Worm (Caenorhabditis elegans) whole organism, L4/young adult: ENCODE results near the gene atg-3.

Experiments used
- W03F9.2 ChIP-seq: fragments of 150-350 bp; optimal IDR thresholded peaks from 2 replicates; lab custom pipeline; 2014; ENCODE audit warnings: missing biosample characterization, missing genetic modification characterization
- dao-5 ChIP-seq: sonication (generic microtip); optimal IDR thresholded peaks from 2 replicates; lab custom pipeline; 2016; ENCODE audit warnings: missing genotype, missing genetic modification characterization, moderate library complexity, missing compliant biosample characterization
- him-1 ChIP-seq: sonication (generic microtip); optimal IDR thresholded peaks from 2 replicates; lab custom pipeline; 2016; ENCODE audit warnings: missing genotype, missing genetic modification reagents, missing genetic modification characterization, missing compliant biosample characterization

The atg-3 gene

ce11 chrIV:1006662-1007061 is 3.6 kb upstream of the atg-3 start:
- no peak for TF ChIP-seq him-1 (tag; lab: Kevin White, UChicago)
- TF ChIP-seq W03F9.2 (tag; lab: Kevin White, UChicago) = no peak
- no peak for TF ChIP-seq dao-5 (tag; lab: Kevin White, UChicago)

DNA sequence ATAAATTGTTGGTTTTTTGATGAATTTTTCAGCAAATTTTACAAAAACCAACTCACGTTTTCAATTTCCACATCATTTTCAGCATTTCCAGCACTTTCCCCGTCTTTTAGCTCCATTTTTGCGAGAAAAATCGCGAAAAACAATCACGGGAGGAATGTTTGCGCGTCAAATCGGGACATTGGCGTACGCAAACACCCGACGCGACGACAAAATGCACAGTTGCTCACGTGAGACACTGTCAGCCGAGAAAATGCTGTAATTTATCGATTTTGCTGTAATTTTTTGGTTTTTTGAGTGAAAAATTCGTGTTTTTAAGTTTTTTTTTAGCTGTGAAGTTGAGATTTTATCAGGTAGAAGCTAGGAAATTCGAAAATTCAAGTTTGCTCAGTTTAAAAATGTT is 766 bp upstream of the atg-3 start, which contains the start of gene Y55F3AM.9:
Gene Y55F3AM.9, minus strand, starts transcription at position 189 of the 400 bp plus-strand sequence.
- no peak for TF ChIP-seq W03F9.2 (tag; lab: Kevin White, UChicago)
- no peak for TF ChIP-seq him-1 (tag; lab: Kevin White, UChicago)
- no peak for TF ChIP-seq dao-5 (tag; lab: Kevin White, UChicago)

DNA sequence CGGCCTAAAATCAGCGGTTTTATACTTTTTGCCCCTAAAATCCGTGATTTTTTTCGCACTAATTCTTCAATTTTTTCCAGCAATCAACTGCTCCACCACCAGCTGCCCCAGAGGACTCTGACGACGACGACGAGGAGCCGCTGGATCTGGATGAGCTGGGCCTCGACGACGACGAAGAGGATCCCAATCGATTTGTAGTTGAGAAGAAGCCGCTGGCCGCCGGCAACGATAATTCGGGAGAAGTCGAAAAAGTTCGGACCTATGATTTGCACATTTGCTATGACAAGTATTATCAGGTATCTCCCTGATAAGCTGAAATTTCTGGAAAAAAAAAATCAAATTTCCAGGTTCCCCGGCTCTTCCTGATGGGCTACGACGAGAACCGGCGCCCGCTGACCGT is 1.5 kb downstream of the atg-3 start:
- TF ChIP-seq him-1 (tag; lab: Kevin White, UChicago) (no peak), dao-5 (tag; lab: Kevin White, UChicago) (no peak), W03F9.2 (tag; lab: Kevin White, UChicago) (no peak)

ce11 chrIV:1012447-1012846 is 2.1 kb downstream of the atg-3 start, which contains the start of gene rbm-39:
rbm-39 (plus strand) TSS chrIV:1012624.
- no peak for TF ChIP-seq dao-5 (tag; lab: Kevin White, UChicago)
- no peak for TF ChIP-seq him-1 (tag; lab: Kevin White, UChicago)
- TF ChIP-seq W03F9.2 (tag; lab: Kevin White, UChicago) = peak; percentile 71

DNA sequence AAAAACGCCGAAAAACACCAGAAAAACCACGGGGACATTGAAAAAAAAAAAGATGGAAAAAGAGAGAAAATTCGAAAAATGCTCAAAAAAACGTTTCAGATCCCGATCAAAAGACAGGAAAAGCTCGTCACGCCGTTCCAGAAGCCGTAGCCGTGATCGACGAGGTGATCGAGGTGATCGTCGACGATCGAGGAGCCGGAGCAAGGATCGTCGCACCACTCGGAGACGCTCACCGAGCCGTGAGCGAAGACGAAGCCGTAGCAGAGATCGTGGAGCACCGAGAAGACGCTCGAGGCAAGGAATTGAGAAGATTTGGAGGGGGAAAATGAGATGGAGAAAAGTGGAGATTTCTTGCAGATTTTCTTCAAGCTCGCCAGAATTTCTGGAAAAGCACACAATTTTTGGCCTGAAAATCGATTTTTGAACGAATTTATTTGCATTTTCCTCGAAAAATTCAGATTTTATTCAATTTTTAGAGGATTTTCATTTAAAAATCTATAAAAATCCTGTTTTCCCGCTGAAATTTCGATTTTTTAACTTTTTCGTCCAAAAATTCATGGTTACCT is 3.0 kb downstream of the atg-3 start:
- no peak for TF ChIP-seq him-1 (tag; lab: Kevin White, UChicago)
- TF ChIP-seq W03F9.2 (tag; lab: Kevin White, UChicago) = no peak
- no peak for TF ChIP-seq dao-5 (tag; lab: Kevin White, UChicago)

DNA sequence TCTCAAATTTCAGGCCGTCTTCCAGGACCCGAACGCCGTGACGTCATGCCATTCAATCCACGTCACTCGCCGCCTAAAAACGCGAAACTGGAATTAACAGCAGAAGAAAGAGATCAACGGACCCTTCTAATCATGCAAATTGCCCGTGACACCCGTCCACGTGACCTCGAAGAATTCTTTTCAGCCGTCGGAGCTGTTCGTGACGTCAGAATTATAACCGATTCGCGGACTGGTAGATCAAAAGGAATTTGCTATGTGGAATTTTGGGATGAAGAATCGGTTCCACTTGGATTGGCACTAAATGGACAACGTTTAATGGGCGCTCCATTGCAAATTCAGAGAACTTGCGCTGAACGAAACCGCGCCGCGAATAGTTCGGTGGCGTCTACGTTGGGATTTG is 5.1 kb downstream of the atg-3 start:
- TF ChIP-seq dao-5 (tag; lab: Kevin White, UChicago) (no peak), W03F9.2 (tag; lab: Kevin White, UChicago) (no peak), him-1 (tag; lab: Kevin White, UChicago) (no peak)

ce11 chrIV:1019801-1020200 is 9.5 kb downstream of the atg-3 start:
- TF ChIP-seq W03F9.2 (tag; lab: Kevin White, UChicago) (no peak), dao-5 (tag; lab: Kevin White, UChicago) (no peak), him-1 (tag; lab: Kevin White, UChicago) (no peak)

- TF ChIP-seq dao-5 (tag; lab: Kevin White, UChicago) (no peak), him-1 (tag; lab: Kevin White, UChicago) (no peak), W03F9.2 (tag; lab: Kevin White, UChicago) (no peak)
Observed at ce11 chrIV:1029939-1030338, 19.6 kb downstream of the atg-3 start, which contains the start of gene abhd-14. abhd-14 (minus strand) TSS chrIV:1030039.

ce11 chrIV:1035108-1035507 is 24.8 kb downstream of the atg-3 start:
- TF ChIP-seq W03F9.2 (tag; lab: Kevin White, UChicago) (peak; percentile 33), him-1 (tag; lab: Kevin White, UChicago) (no peak), dao-5 (tag; lab: Kevin White, UChicago) (no peak)

- TF ChIP-seq dao-5 (tag; lab: Kevin White, UChicago) (no peak), W03F9.2 (tag; lab: Kevin White, UChicago) (no peak), him-1 (tag; lab: Kevin White, UChicago) (no peak)
Observed at ce11 chrIV:1038516-1038915, 28.2 kb downstream of the atg-3 start.

ce11 chrIV:1040537-1040936 is 30.2 kb downstream of the atg-3 start:
- TF ChIP-seq W03F9.2 (tag; lab: Kevin White, UChicago) (no peak), dao-5 (tag; lab: Kevin White, UChicago) (no peak), him-1 (tag; lab: Kevin White, UChicago) (no peak)

ce11 chrIV:1044287-1044686 is 34.0 kb downstream of the atg-3 start, which contains the start of gene Y55F3AM.11:
Y55F3AM.11 (minus strand) TSS chrIV:1044387.
- TF ChIP-seq W03F9.2 (tag; lab: Kevin White, UChicago) (no peak), dao-5 (tag; lab: Kevin White, UChicago) (no peak), him-1 (tag; lab: Kevin White, UChicago) (no peak)

ce11 chrIV:1045683-1046082 is 35.4 kb downstream of the atg-3 start, which contains the start of gene srx-12:
srx-12 (plus strand) TSS chrIV:1045983.
- TF ChIP-seq him-1 (tag; lab: Kevin White, UChicago) (no peak), W03F9.2 (tag; lab: Kevin White, UChicago) (no peak), dao-5 (tag; lab: Kevin White, UChicago) (no peak)

DNA sequence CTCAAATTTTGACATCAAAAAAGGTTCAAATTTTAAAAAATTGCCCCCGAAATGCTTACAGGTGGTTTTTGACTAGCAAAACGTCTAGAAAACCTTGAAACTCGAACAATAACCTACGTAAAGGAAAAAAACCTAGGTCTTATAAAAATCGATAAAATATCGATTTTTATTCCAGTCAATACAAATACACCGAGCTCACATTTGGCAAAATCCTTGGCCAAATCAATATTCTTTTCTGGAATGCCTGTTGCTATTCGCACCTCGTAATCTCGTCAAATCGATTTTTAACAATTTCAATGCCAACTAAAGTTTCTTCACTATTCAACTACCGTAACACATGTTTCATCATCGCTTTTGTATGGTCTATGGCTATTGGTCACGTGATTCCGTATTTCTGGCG is 36.7 kb downstream of the atg-3 start:
- no peak for TF ChIP-seq dao-5 (tag; lab: Kevin White, UChicago)
- no peak for TF ChIP-seq W03F9.2 (tag; lab: Kevin White, UChicago)
- no peak for TF ChIP-seq him-1 (tag; lab: Kevin White, UChicago)
